Worm (Caenorhabditis elegans) whole organism, L1 larva: ENCODE measurements around the gene enu-3.2.
"Not testable (repeated sequence)": the region's sequence is repeated elsewhere in the genome, so short reads cannot be mapped to it uniquely, and the experiment has no call there.

Source experiments
- C16A3.4 ChIP-seq: fragments of 150-350 bp; optimal IDR thresholded peaks from 2 replicates; lab custom pipeline; 2014; ENCODE audit warnings: missing biosample characterization, missing genetic modification characterization
- aha-1 ChIP-seq: fragments of 150-350 bp; optimal IDR thresholded peaks from 2 replicates; lab custom pipeline; 2014; ENCODE audit warnings: missing biosample characterization, missing genetic modification characterization
- aly-2 ChIP-seq: fragments of 150-350 bp; optimal IDR thresholded peaks from 2 replicates; lab custom pipeline; 2014; ENCODE audit warnings: missing biosample characterization, missing genetic modification characterization
- blmp-1 ChIP-seq: fragments of 150-350 bp; optimal IDR thresholded peaks from 2 replicates; lab custom pipeline; 2014; ENCODE audit warnings: missing biosample characterization, missing genetic modification characterization
- ceh-63 ChIP-seq: fragments of 200-800 bp; sonication (Bioruptor generic); optimal IDR thresholded peaks from 2 replicates; lab custom pipeline; 2018; ENCODE audit warnings: mild to moderate bottlenecking, missing genetic modification characterization, missing compliant biosample characterization
- ceh-8 ChIP-seq: fragments of 200-800 bp; sonication (Bioruptor generic); optimal IDR thresholded peaks from 2 replicates; lab custom pipeline; 2018; ENCODE audit warnings: mild to moderate bottlenecking, missing genetic modification characterization, moderate library complexity, missing compliant biosample characterization
- ceh-82 ChIP-seq, 3 experiments: fragments of 150-350 bp in 1 of 3; sonication (generic microtip) in 2 of 3; optimal IDR thresholded peaks; 2 replicates each; lab custom pipeline; 2014 to 2017; ENCODE audit warnings: missing biosample characterization in 3 of 3, missing genetic modification characterization in 3 of 3
- ceh-88 ChIP-seq: fragments of 200-800 bp; sonication (Bioruptor generic); IDR thresholded peaks from 2 replicates; pipeline ENCODE4 v1.3.6; 2022; ENCODE audit warnings: missing genetic modification characterization, missing compliant biosample characterization
- ces-1 ChIP-seq: fragments of 150-350 bp; optimal IDR thresholded peaks from 2 replicates; lab custom pipeline; 2014; ENCODE audit warnings: missing biosample characterization, missing genetic modification reagents, missing genetic modification characterization
- efl-1 ChIP-seq, 4 experiments: fragments of 150-350 bp; optimal IDR thresholded peaks in 3 of 4; peaks in 1 of 4; 1 replicate in 1 of 4; 2 replicates in 3 of 4; lab custom pipeline; 2014; ENCODE audit warnings: missing biosample characterization in 2 of 4, missing genetic modification characterization in 2 of 4, missing genetic modification reagents in 2 of 4
- egl-13 ChIP-seq: sonication (generic microtip); optimal IDR thresholded peaks from 2 replicates; lab custom pipeline; 2016; ENCODE audit warnings: missing genotype, missing genetic modification reagents, missing genetic modification characterization, missing compliant biosample characterization
- elt-2 ChIP-seq: sonication (generic microtip); optimal IDR thresholded peaks from 2 replicates; lab custom pipeline; 2016; ENCODE audit warnings: missing genetic modification characterization, mild to moderate bottlenecking, inconsistent platforms, missing compliant biosample characterization, missing genetic modification reagents
- elt-3 ChIP-seq, 6 experiments: fragments of 150-350 bp in 1 of 6; sonication (generic microtip); optimal IDR thresholded peaks; 2 replicates each; lab custom pipeline; 2017 to 2018; ENCODE audit warnings: missing biosample characterization in 6 of 6, missing genetic modification characterization in 6 of 6, inconsistent platforms in 1 of 6
- fkh-10 ChIP-seq: sonication (generic microtip); optimal IDR thresholded peaks from 2 replicates; lab custom pipeline; 2017; ENCODE audit warnings: missing biosample characterization, missing genetic modification reagents, missing genetic modification characterization
- grh-1 ChIP-seq: fragments of 200-800 bp; sonication (Bioruptor generic); IDR thresholded peaks from 2 replicates; pipeline ENCODE4 v1.3.6; 2022; ENCODE audit warnings: missing genetic modification reagents, missing genetic modification characterization, missing compliant biosample characterization
- hlh-17 ChIP-seq: fragments of 200-800 bp; sonication (Bioruptor generic); optimal IDR thresholded peaks from 2 replicates; lab custom pipeline; 2018; ENCODE audit warnings: missing genetic modification characterization, mild to moderate bottlenecking, missing compliant biosample characterization, moderate library complexity, borderline replicate concordance
- hpl-2 ChIP-seq: fragments of 150-350 bp; optimal IDR thresholded peaks from 2 replicates; lab custom pipeline; 2014; ENCODE audit warnings: missing biosample characterization, missing genetic modification reagents, missing genetic modification characterization
- isw-1 ChIP-seq: fragments of 200-800 bp; sonication (Bioruptor generic); IDR thresholded peaks from 2 replicates; pipeline ENCODE4 v1.3.6; 2022; ENCODE audit warnings: missing genetic modification characterization, missing compliant biosample characterization
- lin-13 ChIP-seq: fragments of 150-350 bp; optimal IDR thresholded peaks from 2 replicates; lab custom pipeline; 2014; ENCODE audit warnings: missing biosample characterization, missing genetic modification reagents, missing genetic modification characterization
- lin-35 ChIP-seq, 2 experiments: fragments of 150-350 bp; optimal IDR thresholded peaks; 2 replicates each; lab custom pipeline; 2014; ENCODE audit warnings: missing biosample characterization in 2 of 2, missing genetic modification characterization in 2 of 2, missing genetic modification reagents in 2 of 2
- lir-3 ChIP-seq: sonication (generic microtip); optimal IDR thresholded peaks from 2 replicates; lab custom pipeline; 2016; ENCODE audit warnings: mild to moderate bottlenecking, missing genetic modification characterization, moderate library complexity, missing compliant biosample characterization; ENCODE audit not compliant: poor library complexity
- mef-2 ChIP-seq: fragments of 150-350 bp; optimal IDR thresholded peaks from 2 replicates; lab custom pipeline; 2014; ENCODE audit warnings: missing biosample characterization, missing genetic modification characterization
- nhr-11 ChIP-seq: fragments of 150-350 bp; optimal IDR thresholded peaks from 2 replicates; lab custom pipeline; 2014; ENCODE audit warnings: missing biosample characterization, missing genetic modification characterization
- nhr-12 ChIP-seq: sonication (generic microtip); optimal IDR thresholded peaks from 2 replicates; lab custom pipeline; 2017; ENCODE audit warnings: missing biosample characterization, missing genetic modification characterization
- nhr-28 ChIP-seq: fragments of 150-350 bp; optimal IDR thresholded peaks from 2 replicates; lab custom pipeline; 2014; ENCODE audit warnings: missing biosample characterization, missing genetic modification characterization
- nhr-77 ChIP-seq: fragments of 150-350 bp; optimal IDR thresholded peaks from 2 replicates; lab custom pipeline; 2014; ENCODE audit warnings: missing biosample characterization, missing genetic modification characterization
- pag-3 ChIP-seq: sonication (generic microtip); optimal IDR thresholded peaks from 2 replicates; lab custom pipeline; 2017; ENCODE audit warnings: missing genetic modification characterization, mild to moderate bottlenecking, missing compliant biosample characterization, antibody characterized with exemption, borderline replicate concordance; ENCODE audit not compliant: insufficient read depth
- rnt-1 ChIP-seq: sonication (generic microtip); optimal IDR thresholded peaks from 2 replicates; lab custom pipeline; 2016; ENCODE audit warnings: mild to moderate bottlenecking, missing genetic modification characterization, moderate library complexity, missing compliant biosample characterization
- skn-1 ChIP-seq: fragments of 150-350 bp; optimal IDR thresholded peaks from 2 replicates; lab custom pipeline; 2014; ENCODE audit warnings: missing biosample characterization, missing genetic modification characterization
- snu-23 ChIP-seq: sonication (generic microtip); optimal IDR thresholded peaks from 2 replicates; lab custom pipeline; 2016; ENCODE audit warnings: missing genetic modification characterization, missing compliant biosample characterization
- swsn-7 ChIP-seq: sonication (generic microtip); optimal IDR thresholded peaks from 2 replicates; lab custom pipeline; 2016; ENCODE audit warnings: missing genetic modification characterization, missing compliant biosample characterization
- unc-86 ChIP-seq: sonication (generic microtip); optimal IDR thresholded peaks from 2 replicates; lab custom pipeline; 2016; ENCODE audit warnings: missing genetic modification characterization, missing compliant biosample characterization
- xbp-1 ChIP-seq: sonication (generic microtip); optimal IDR thresholded peaks from 2 replicates; lab custom pipeline; 2016; ENCODE audit warnings: missing genetic modification characterization, missing compliant biosample characterization
- zag-1 ChIP-seq: fragments of 150-350 bp; optimal IDR thresholded peaks from 2 replicates; lab custom pipeline; 2014; ENCODE audit warnings: missing biosample characterization, missing genetic modification characterization
- zip-4 ChIP-seq: fragments of 200-800 bp; sonication (Bioruptor generic); optimal IDR thresholded peaks from 2 replicates; lab custom pipeline; 2018; ENCODE audit warnings: mild to moderate bottlenecking, missing genetic modification characterization, moderate library complexity, missing compliant biosample characterization

The enu-3.2 gene

ce11 chrIII:4781937-4782576 lies 3.0 kb downstream of the enu-3.2 start, which contains the start of the genes gex-5 and C38D4.10:
gex-5 (minus strand) TSS chrIII:4781987.
C38D4.10 (plus strand) TSS chrIII:4782526.
- TF ChIP-seq ces-1 (GFP tag; lab: Kevin White, UChicago); hpl-2 (GFP tag; lab: Kevin White, UChicago); nhr-77 (tag; lab: Kevin White, UChicago): not testable (repeated sequence)

ce11 chrIII:4779855-4780254 lies 5.2 kb downstream of the enu-3.2 start, which contains the start of gene B0393.9:
B0393.9 (minus strand) TSS chrIII:4780157.
- no peak for TF ChIP-seq isw-1
- no peak for TF ChIP-seq efl-1 (optimal IDR thresholded peaks at IDR 0.05; lab: Kevin White, UChicago)
- no peak for TF ChIP-seq efl-1 (GFP tag; optimal IDR thresholded peaks at IDR 0.05 in 1 of 2; lab: Kevin White, UChicago)
- no peak for TF ChIP-seq snu-23 (GFP tag; lab: Kevin White, UChicago)
- no peak for TF ChIP-seq swsn-7 (tag; lab: Kevin White, UChicago)
- TF ChIP-seq fkh-10 (GFP tag; lab: Kevin White, UChicago), result no peak
- TF ChIP-seq blmp-1 (tag; lab: Kevin White, UChicago), result peak; percentile 53
- no peak for TF ChIP-seq pag-3 (tag; lab: Kevin White, UChicago)
- no peak for TF ChIP-seq rnt-1
- TF ChIP-seq elt-2 (tag; lab: Kevin White, UChicago), result peak; percentile 25
- no peak for TF ChIP-seq zip-4 (GFP tag; lab: Kevin White, UChicago)
- TF ChIP-seq aha-1, result no peak
- TF ChIP-seq lir-3 (tag; lab: Kevin White, UChicago), result no peak
- no peak for TF ChIP-seq mef-2 (tag; lab: Kevin White, UChicago)
- no peak for TF ChIP-seq nhr-77 (tag; lab: Kevin White, UChicago)
- no peak for TF ChIP-seq ceh-82 (tag; optimal IDR thresholded peaks at IDR 0.05; lab: Kevin White, UChicago)
- TF ChIP-seq skn-1, result no peak
- TF ChIP-seq aly-2 (tag; lab: Kevin White, UChicago), result no peak

ce11 chrIII:4778003-4778402 lies 7.0 kb downstream of the enu-3.2 start, which contains the start of gene B0393.7:
B0393.7 (minus strand) TSS chrIII:4778103.
- no peak for TF ChIP-seq C16A3.4 (tag; lab: Kevin White, UChicago)
- no peak for TF ChIP-seq nhr-12 (tag; lab: Kevin White, UChicago)
- no peak for TF ChIP-seq aha-1
- no peak for TF ChIP-seq snu-23 (GFP tag; lab: Kevin White, UChicago)
- TF ChIP-seq ceh-8 (GFP tag; lab: Kevin White, UChicago), result no peak
- TF ChIP-seq ceh-88, result no peak
- no peak for TF ChIP-seq fkh-10 (GFP tag; lab: Kevin White, UChicago)
- TF ChIP-seq nhr-11 (tag; lab: Kevin White, UChicago), result no peak
- TF ChIP-seq ceh-63 (GFP tag; lab: Kevin White, UChicago), result no peak

- TF ChIP-seq elt-3 (tag; optimal IDR thresholded peaks at IDR 0.05; lab: Kevin White, UChicago), result peak in 1 of 6 experiments; percentile 14
- TF ChIP-seq egl-13 (tag; lab: Kevin White, UChicago), result no peak
- TF ChIP-seq lin-13 (GFP tag; lab: Kevin White, UChicago), result no peak
- TF ChIP-seq blmp-1 (tag; lab: Kevin White, UChicago), result peak; percentile 94
- TF ChIP-seq hlh-17, result no peak
- TF ChIP-seq isw-1, result no peak
Observed at ce11 chrIII:4767869-4768645, 17.0 kb downstream of the enu-3.2 start.

ce11 chrIII:4766842-4767241 lies 18.2 kb downstream of the enu-3.2 start:
- TF ChIP-seq zag-1 (tag; lab: Kevin White, UChicago) (no peak), grh-1 (no peak), nhr-28 (tag; lab: Kevin White, UChicago) (no peak), blmp-1 (tag; lab: Kevin White, UChicago) (peak; percentile 59), xbp-1 (no peak), unc-86 (tag; lab: Kevin White, UChicago) (no peak), lin-35 (GFP tag; optimal IDR thresholded peaks at IDR 0.05; lab: Kevin White, UChicago) (no peak), elt-2 (tag; lab: Kevin White, UChicago) (peak; percentile 39), elt-3 (tag; optimal IDR thresholded peaks at IDR 0.05; lab: Kevin White, UChicago) (peak in 1 of 6 experiments; percentile 5), ceh-88 (no peak)
